Fruit fly (Drosophila melanogaster) whole organism, embryonic: ENCODE data around the gene f-cup.

Source experiments
- Abd-B ChIP-seq: fragments of 200-800 bp; sonication (Bioruptor generic); optimal IDR thresholded peaks from 2 replicates; lab custom pipeline; 2018; ENCODE audit warnings: missing biosample characterization, mild to moderate bottlenecking, missing genetic modification characterization, moderate library complexity
- Aef1 ChIP-seq: fragments of 200-800 bp; sonication (Bioruptor generic); IDR thresholded peaks from 3 replicates; pipeline ENCODE4 v1.3.6; 2022; ENCODE audit warnings: missing biosample characterization, missing genetic modification characterization
- BtbVII ChIP-seq: fragments of 200-800 bp; sonication (Bioruptor generic); optimal IDR thresholded peaks from 3 replicates; lab custom pipeline; 2017; ENCODE audit warnings: missing biosample characterization, mild to moderate bottlenecking, missing genetic modification characterization
- CG11247 ChIP-seq: fragments of 200-800 bp; sonication (Bioruptor generic); IDR thresholded peaks from 2 replicates; pipeline ENCODE4 v1.3.6; 2022; ENCODE audit warnings: missing biosample characterization, missing genetic modification characterization
- CG11695 ChIP-seq: fragments of 200-800 bp; sonication (Bioruptor generic); IDR thresholded peaks from 3 replicates; pipeline ENCODE4 v1.3.6; 2022; ENCODE audit warnings: missing biosample characterization, missing genetic modification characterization
- CG12155 ChIP-seq: fragments of 200-800 bp; sonication (Bioruptor generic); optimal IDR thresholded peaks from 3 replicates; lab custom pipeline; 2016; ENCODE audit warnings: missing biosample characterization, missing genetic modification characterization
- CG13287 ChIP-seq: fragments of 200-800 bp; sonication (Bioruptor generic); IDR thresholded peaks from 2 replicates; pipeline ENCODE4 v1.3.6; 2022; ENCODE audit warnings: missing biosample characterization, missing genetic modification characterization; ENCODE audit not compliant: partially characterized antibody
- CG15073 ChIP-seq: fragments of 200-800 bp; sonication (Bioruptor generic); optimal IDR thresholded peaks from 2 replicates; lab custom pipeline; 2016; ENCODE audit warnings: missing biosample characterization, missing genetic modification characterization
- CG15269 ChIP-seq: fragments of 200-800 bp; sonication (Bioruptor generic); optimal IDR thresholded peaks from 2 replicates; lab custom pipeline; 2018; ENCODE audit warnings: missing biosample characterization, mild to moderate bottlenecking, missing genetic modification characterization, moderate library complexity
- CG17328 ChIP-seq: fragments of 200-800 bp; sonication (Bioruptor generic); IDR thresholded peaks from 2 replicates; pipeline ENCODE4 v1.3.6; 2022; ENCODE audit warnings: missing biosample characterization, missing genetic modification characterization
- CG2116 ChIP-seq: fragments of 200-800 bp; sonication (Bioruptor generic); optimal IDR thresholded peaks from 3 replicates; lab custom pipeline; 2018; ENCODE audit warnings: missing biosample characterization, mild to moderate bottlenecking, missing genetic modification characterization
- CG30403 ChIP-seq: fragments of 200-800 bp; sonication (Bioruptor generic); optimal IDR thresholded peaks from 3 replicates; lab custom pipeline; 2016; ENCODE audit warnings: missing biosample characterization, missing genetic modification characterization
- CG3407 ChIP-seq: fragments of 200-800 bp; sonication (Bioruptor generic); optimal IDR thresholded peaks from 2 replicates; lab custom pipeline; 2018; ENCODE audit warnings: missing biosample characterization, mild to moderate bottlenecking, missing genetic modification characterization
- CG5953 ChIP-seq: fragments of 200-800 bp; sonication (Bioruptor generic); IDR thresholded peaks from 2 replicates; pipeline ENCODE4 v1.3.6; 2022; ENCODE audit warnings: missing biosample characterization, missing genetic modification characterization
- CG6683 ChIP-seq: fragments of 200-800 bp; sonication (Bioruptor generic); optimal IDR thresholded peaks from 2 replicates; lab custom pipeline; 2017; ENCODE audit warnings: missing biosample characterization, mild to moderate bottlenecking, missing genetic modification characterization, missing genetic modification reagents
- CG6813 ChIP-seq: fragments of 200-800 bp; sonication (Bioruptor generic); optimal IDR thresholded peaks from 2 replicates; lab custom pipeline; 2017; ENCODE audit warnings: missing biosample characterization, missing genetic modification characterization, mild to moderate bottlenecking, moderate library complexity, missing genetic modification reagents
- CG7745 ChIP-seq: fragments of 200-800 bp; sonication (Bioruptor generic); optimal IDR thresholded peaks from 2 replicates; lab custom pipeline; 2018; ENCODE audit warnings: missing biosample characterization, mild to moderate bottlenecking, missing genetic modification characterization, moderate library complexity
- Chrac-16 ChIP-seq: fragments of 200-800 bp; sonication (Bioruptor generic); optimal IDR thresholded peaks from 3 replicates; lab custom pipeline; 2016; ENCODE audit warnings: missing biosample characterization, missing genetic modification characterization
- Dek ChIP-seq: fragments of 200-800 bp; sonication (Bioruptor generic); optimal IDR thresholded peaks from 3 replicates; lab custom pipeline; 2019; ENCODE audit warnings: missing biosample characterization, mild to moderate bottlenecking, missing genetic modification characterization, moderate library complexity
- Dp ChIP-seq: fragments of 200-800 bp; sonication (Bioruptor generic); optimal IDR thresholded peaks from 2 replicates; lab custom pipeline; 2018; ENCODE audit warnings: missing biosample characterization, mild to moderate bottlenecking, missing genetic modification characterization, moderate library complexity
- E2f2 ChIP-seq: fragments of 200-800 bp; sonication (Bioruptor generic); IDR thresholded peaks from 2 replicates; pipeline ENCODE4 v1.3.6; 2022; ENCODE audit warnings: missing biosample characterization, missing genetic modification characterization
- Eip74EF ChIP-seq, 2 experiments: fragments of 200-800 bp in 1 of 2; fragments of >200 bp in 1 of 2; sonication (Bioruptor generic) in 1 of 2; optimal IDR thresholded peaks; 2 replicates each; lab custom pipeline; 2017 to 2019; ENCODE audit warnings: missing biosample characterization in 2 of 2, missing genetic modification characterization in 2 of 2, mild to moderate bottlenecking in 1 of 2, moderate library complexity in 1 of 2
- Ets97D ChIP-seq: fragments of 200-800 bp; sonication (Bioruptor generic); optimal IDR thresholded peaks from 3 replicates; lab custom pipeline; 2016; ENCODE audit warnings: missing biosample characterization, missing genetic modification characterization
- HLHmδ ChIP-seq: fragments of 200-800 bp; sonication (Bioruptor generic); optimal IDR thresholded peaks from 2 replicates; lab custom pipeline; 2018; ENCODE audit warnings: missing biosample characterization, mild to moderate bottlenecking, missing genetic modification characterization, moderate library complexity
- HmgZ ChIP-seq: fragments of 200-800 bp; sonication (Bioruptor generic); optimal IDR thresholded peaks from 2 replicates; lab custom pipeline; 2018; ENCODE audit warnings: missing biosample characterization, mild to moderate bottlenecking, missing genetic modification characterization
- Hr51 ChIP-seq, 2 experiments: fragments of 200-800 bp; sonication (Bioruptor generic); optimal IDR thresholded peaks; 2 replicates in 1 of 2; 3 replicates in 1 of 2; lab custom pipeline; 2016 to 2018; ENCODE audit warnings: missing biosample characterization in 2 of 2, missing genetic modification characterization in 2 of 2, mild to moderate bottlenecking in 1 of 2, moderate library complexity in 1 of 2
- Hr78 ChIP-seq, 2 experiments: fragments of 200-800 bp in 1 of 2; fragments of >200 bp in 1 of 2; sonication (Bioruptor generic) in 1 of 2; optimal IDR thresholded peaks; 2 replicates each; lab custom pipeline; 2017 to 2019; ENCODE audit warnings: missing biosample characterization in 2 of 2, missing genetic modification characterization in 2 of 2, mild to moderate bottlenecking in 1 of 2, moderate library complexity in 1 of 2
- MBD-R2 ChIP-seq: fragments of 200-800 bp; sonication (Bioruptor generic); IDR thresholded peaks from 2 replicates; pipeline ENCODE4 v1.3.6; 2022; ENCODE audit warnings: missing biosample characterization, missing genetic modification characterization
- MESR4 ChIP-seq: fragments of 200-800 bp; sonication (Bioruptor generic); optimal IDR thresholded peaks from 2 replicates; lab custom pipeline; 2018; ENCODE audit warnings: missing biosample characterization, mild to moderate bottlenecking, missing genetic modification characterization, moderate library complexity
- Med ChIP-seq: fragments of 200-800 bp; sonication (Bioruptor generic); peaks from one replicate; lab custom pipeline; 2016; ENCODE audit warnings: missing biosample characterization, missing genetic modification characterization, mild to moderate bottlenecking, inconsistent platforms, moderate library complexity
- Mes4 ChIP-seq: fragments of 200-800 bp; sonication (Bioruptor generic); optimal IDR thresholded peaks from 2 replicates; lab custom pipeline; 2016; ENCODE audit warnings: missing biosample characterization, missing genetic modification characterization
- PHDP ChIP-seq: fragments of 200-800 bp; sonication (Bioruptor generic); optimal IDR thresholded peaks from 3 replicates; lab custom pipeline; 2018; ENCODE audit warnings: missing biosample characterization, mild to moderate bottlenecking, missing genetic modification characterization, moderate library complexity
- Sry-δ ChIP-seq: fragments of 200-800 bp; sonication (Bioruptor generic); optimal IDR thresholded peaks from 2 replicates; lab custom pipeline; 2016; ENCODE audit warnings: missing biosample characterization, missing genetic modification characterization
- Vsx1 ChIP-seq: fragments of 200-800 bp; sonication (Bioruptor generic); optimal IDR thresholded peaks from 2 replicates; lab custom pipeline; 2017; ENCODE audit warnings: missing biosample characterization, mild to moderate bottlenecking, missing genetic modification characterization, missing genetic modification reagents
- YL-1 ChIP-seq: fragments of 200-800 bp; sonication (Bioruptor generic); optimal IDR thresholded peaks from 3 replicates; lab custom pipeline; 2017; ENCODE audit warnings: missing biosample characterization, mild to moderate bottlenecking, missing genetic modification characterization
- btn ChIP-seq: fragments of 200-800 bp; sonication (Bioruptor generic); optimal IDR thresholded peaks from 2 replicates; lab custom pipeline; 2016; ENCODE audit warnings: missing biosample characterization, missing genetic modification characterization
- ci ChIP-seq: fragments of 200-800 bp; sonication (Bioruptor generic); IDR thresholded peaks from 3 replicates; pipeline ENCODE4 v1.3.6; 2022; ENCODE audit warnings: missing biosample characterization, missing genetic modification characterization
- crp ChIP-seq, 2 experiments: fragments of 200-800 bp; sonication (Bioruptor generic); optimal IDR thresholded peaks; 2 replicates in 1 of 2; 3 replicates in 1 of 2; lab custom pipeline; 2017; ENCODE audit warnings: missing biosample characterization in 2 of 2, missing genetic modification characterization in 2 of 2, mild to moderate bottlenecking in 1 of 2, moderate library complexity in 1 of 2
- dpn ChIP-seq, 2 experiments: fragments of 200-800 bp; sonication (Bioruptor generic); optimal IDR thresholded peaks; 3 replicates each; lab custom pipeline; 2016; ENCODE audit warnings: missing biosample characterization in 2 of 2, missing genetic modification characterization in 2 of 2
- gce ChIP-seq: fragments of 200-800 bp; sonication (Bioruptor generic); IDR thresholded peaks from 3 replicates; pipeline ENCODE4 v1.3.6; 2022; ENCODE audit warnings: missing biosample characterization, missing genetic modification characterization
- klu ChIP-seq: fragments of 200-800 bp; sonication (Bioruptor generic); IDR thresholded peaks from 2 replicates; pipeline ENCODE4 v1.3.6; 2022; ENCODE audit warnings: missing biosample characterization, missing genetic modification characterization
- mirr ChIP-seq: fragments of 200-800 bp; sonication (Bioruptor generic); optimal IDR thresholded peaks from 3 replicates; lab custom pipeline; 2018; ENCODE audit warnings: missing biosample characterization, mild to moderate bottlenecking, missing genetic modification characterization
- ranshi ChIP-seq: fragments of 200-800 bp; sonication (Bioruptor generic); IDR thresholded peaks from 2 replicates; pipeline ENCODE4 v1.3.6; 2022; ENCODE audit warnings: missing biosample characterization, missing genetic modification characterization
- sd ChIP-seq: fragments of 200-800 bp; sonication (Bioruptor generic); optimal IDR thresholded peaks from 3 replicates; lab custom pipeline; 2018; ENCODE audit warnings: missing biosample characterization, mild to moderate bottlenecking, missing genetic modification characterization, moderate library complexity
- sens ChIP-seq: fragments of 200-800 bp; sonication (Bioruptor generic); peaks from one replicate; lab custom pipeline; 2016; ENCODE audit warnings: missing biosample characterization, missing genetic modification characterization
- tap ChIP-seq: fragments of 200-800 bp; optimal IDR thresholded peaks from 3 replicates; lab custom pipeline; 2019; ENCODE audit warnings: missing biosample characterization, mild to moderate bottlenecking, missing genetic modification characterization, moderate library complexity
- trem ChIP-seq: fragments of 200-800 bp; optimal IDR thresholded peaks from 3 replicates; lab custom pipeline; 2019; ENCODE audit warnings: missing biosample characterization, mild to moderate bottlenecking, missing genetic modification characterization, moderate library complexity
- zen ChIP-seq: fragments of 200-800 bp; sonication (Bioruptor generic); optimal IDR thresholded peaks from 3 replicates; lab custom pipeline; 2018; ENCODE audit warnings: missing biosample characterization, mild to moderate bottlenecking, missing genetic modification characterization, moderate library complexity

The f-cup gene

dm6 chr3R:13700192-13700591 is 446 bp downstream of the f-cup start, which contains the start of gene ninaB:
Gene ninaB (plus strand): TSS chr3R:13700565.
- TF ChIP-seq Med (GFP tag; lab: Kevin White, UChicago) (peak; percentile 68), Vsx1 (GFP tag; lab: Kevin White, UChicago) (no peak), Sry-δ (GFP tag; lab: Kevin White, UChicago) (no peak)
- TF ChIP-seq, all 482 proteins: peak for 1

- TF ChIP-seq mirr: no peak
- TF ChIP-seq tap (tag; lab: Kevin White, UChicago): no peak
- peak; percentile 3 for TF ChIP-seq sens (GFP tag; lab: Kevin White, UChicago)
- no peak for TF ChIP-seq ranshi (GFP tag; lab: Robert Waterston, UW)
- TF ChIP-seq CG2116 (GFP tag; lab: Kevin White, UChicago): peak; percentile 80
- peak; percentile 86 for TF ChIP-seq MBD-R2 (GFP tag; lab: Robert Waterston, UW)
- no peak for TF ChIP-seq Aef1
- no peak for TF ChIP-seq Dek (tag; lab: Kevin White, UChicago)
- no peak for TF ChIP-seq btn
- TF ChIP-seq klu (GFP tag; lab: Robert Waterston, UW): no peak
- TF ChIP-seq YL-1 (GFP tag; lab: Kevin White, UChicago): no peak
- no peak for TF ChIP-seq ci
- no peak for TF ChIP-seq sd (tag; lab: Kevin White, UChicago)
- TF ChIP-seq CG6683 (GFP tag; lab: Kevin White, UChicago): no peak
- TF ChIP-seq CG13287 (GFP tag; lab: Robert Waterston, UW): no peak
- peak; percentile 48 for TF ChIP-seq E2f2
- no peak for TF ChIP-seq dpn (GFP tag; optimal IDR thresholded peaks at IDR 0.05; lab: Kevin White, UChicago)
- no peak for TF ChIP-seq Hr51 (GFP tag; optimal IDR thresholded peaks at IDR 0.05; lab: Kevin White, UChicago)
- peak; percentile 31 for TF ChIP-seq Dp (GFP tag; lab: Kevin White, UChicago)
- TF ChIP-seq trem (tag; lab: Kevin White, UChicago): no peak
- no peak for TF ChIP-seq PHDP (tag; lab: Kevin White, UChicago)
- no peak for TF ChIP-seq Abd-B (GFP tag; lab: Kevin White, UChicago)
- TF ChIP-seq CG15269: no peak
- no peak for TF ChIP-seq HLHmδ
- TF ChIP-seq CG30403: no peak
- TF ChIP-seq zen (tag; lab: Kevin White, UChicago): no peak
- TF ChIP-seq Ets97D (GFP tag; lab: Kevin White, UChicago): no peak
- TF ChIP-seq Chrac-16 (GFP tag; lab: Kevin White, UChicago): no peak
- no peak for TF ChIP-seq CG5953 (GFP tag; lab: Robert Waterston, UW)
- no peak for TF ChIP-seq HmgZ
- no peak for TF ChIP-seq CG7745 (tag; lab: Kevin White, UChicago)
- TF ChIP-seq MESR4: peak; percentile 47
- TF ChIP-seq CG17328 (GFP tag; lab: Robert Waterston, UW): no peak
- TF ChIP-seq Hr78 (GFP tag; optimal IDR thresholded peaks at IDR 0.05; lab: Kevin White, UChicago): no peak
- TF ChIP-seq crp (GFP tag; optimal IDR thresholded peaks at IDR 0.05; lab: Kevin White, UChicago): peak; percentile 41 to 92
- no peak for TF ChIP-seq Mes4
- TF ChIP-seq CG3407 (GFP tag; lab: Kevin White, UChicago): no peak
- TF ChIP-seq gce (GFP tag; lab: Robert Waterston, UW): no peak
- TF ChIP-seq CG6813 (GFP tag; lab: Kevin White, UChicago): no peak
- TF ChIP-seq BtbVII: no peak
- no peak for TF ChIP-seq Eip74EF (GFP tag; optimal IDR thresholded peaks at IDR 0.05; lab: Kevin White, UChicago)
- no peak for TF ChIP-seq CG11247
- TF ChIP-seq CG12155 (GFP tag; lab: Kevin White, UChicago): no peak
- no peak for TF ChIP-seq CG11695
- TF ChIP-seq CG15073: no peak
Observed at dm6 chr3R:13699350-13699749, 1.3 kb downstream of the f-cup start.
